Fruit fly (Drosophila melanogaster) whole organism: ENCODE measurements around the gene maca.

Source experiments
- CG8478 ChIP-seq: fragments of >200 bp; optimal IDR thresholded peaks from 2 replicates; lab custom pipeline; 2018; ENCODE audit warnings: inconsistent platforms
- pan ChIP-seq: fragments of >200 bp; optimal IDR thresholded peaks from 2 replicates; lab custom pipeline; 2017
- psq ChIP-seq: fragments of >200 bp; optimal IDR thresholded peaks from 2 replicates; lab custom pipeline; 2017

DNA sequence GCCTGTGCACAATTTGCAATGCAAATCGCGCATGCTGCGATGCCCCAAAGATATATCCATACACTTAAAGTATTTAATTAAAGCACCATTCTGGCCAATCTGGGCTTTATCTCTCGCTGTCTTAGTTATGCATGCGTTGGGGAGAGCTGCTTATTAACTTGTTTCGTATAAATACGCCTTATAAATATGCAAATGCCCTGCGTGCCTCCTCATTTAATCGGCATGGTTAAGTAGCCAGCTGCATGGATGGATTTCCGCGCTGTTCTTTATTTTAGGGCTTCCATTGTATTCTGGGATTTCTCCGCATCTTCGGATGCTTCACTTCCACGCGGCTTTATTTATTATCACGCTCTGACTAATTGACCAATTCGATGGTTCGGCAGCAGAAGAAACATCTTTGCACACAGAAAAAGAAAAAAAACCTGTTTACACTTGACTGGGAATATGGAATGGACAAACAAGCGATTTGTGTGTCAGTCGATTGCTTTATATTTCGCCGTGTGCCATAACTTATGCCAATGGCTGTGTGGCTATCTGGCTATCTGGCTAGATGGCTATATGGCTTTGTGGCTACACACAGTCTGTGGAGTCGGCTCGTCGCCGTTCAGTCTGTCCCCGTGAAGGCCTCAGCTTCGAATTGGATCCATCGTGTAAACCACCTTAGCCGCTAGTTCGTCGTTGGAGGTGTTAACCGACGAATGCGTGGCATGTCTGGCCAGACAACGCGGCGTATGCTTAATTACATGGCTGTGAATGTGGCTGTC lies 42.9 kb upstream of the maca start:
- TF ChIP-seq psq (lab: Kevin White, UChicago) (no peak), pan (no peak), CG8478 (lab: Kevin White, UChicago) (no peak)
